Fruit fly (Drosophila melanogaster) whole organism, prepupa: ENCODE results near the gene CG45065.

Experiments used
- CG11902 ChIP-seq: fragments of 200-800 bp; sonication (Bioruptor generic); optimal IDR thresholded peaks from 3 replicates; lab custom pipeline; 2016; ENCODE audit warnings: missing biosample characterization, missing genetic modification characterization
- CG31627 ChIP-seq: fragments of 200-800 bp; sonication (Bioruptor generic); optimal IDR thresholded peaks from 3 replicates; lab custom pipeline; 2016; ENCODE audit warnings: missing biosample characterization, missing genetic modification characterization
- Sox15 ChIP-seq: fragments of 200-800 bp; sonication (Bioruptor generic); optimal IDR thresholded peaks from 3 replicates; lab custom pipeline; 2016; ENCODE audit warnings: missing biosample characterization, missing genetic modification characterization

dm6 chrX:14844657-14845056, 37.7 kb downstream of the CG45065 start, which contains the start of gene CG12539:
- TF ChIP-seq CG11902 (GFP tag; lab: Kevin White, UChicago) = no peak
- no peak for TF ChIP-seq Sox15 (GFP tag; lab: Kevin White, UChicago)
- TF ChIP-seq CG31627 (GFP tag; lab: Kevin White, UChicago) = no peak
